Worm (Caenorhabditis elegans): ENCODE measurements around the gene D1079.1.

Gene D1079.1

ce11 chrX:4395073-4395850 lies 7.7 kb upstream of the D1079.1 start (continued):
- TF ChIP-seq pha-4 (GFP tag; IDR thresholded peaks at IDR 0.05) = peak; percentile 74; the same call in 1 of the 2 replicates
- no peak for TF ChIP-seq pha-4 (tag; optimal IDR thresholded peaks at IDR 0.05)
- TF ChIP-seq ceh-28 (tag; optimal IDR thresholded peaks at IDR 0.05) = no peak
- TF ChIP-seq snpc-4 (tag; optimal IDR thresholded peaks at IDR 0.05) = no peak
- peak; percentile 44 for TF ChIP-seq dpl-1 (GFP tag; optimal IDR thresholded peaks at IDR 0.05)
- no peak for TF ChIP-seq set-16 (GFP tag; IDR thresholded peaks at IDR 0.05)
- TF ChIP-seq egl-43 (GFP tag; IDR thresholded peaks at IDR 0.05) = no peak
- peak; percentile 95 for TF ChIP-seq nhr-77 (tag; optimal IDR thresholded peaks at IDR 0.05)
- TF ChIP-seq nhr-102 (tag; optimal IDR thresholded peaks at IDR 0.05) = no peak
- TF ChIP-seq lsy-2 (tag; optimal IDR thresholded peaks at IDR 0.05) = peak in 1 of 2 experiments; percentile 83
- no peak for TF ChIP-seq R02D3.7 (tag; optimal IDR thresholded peaks at IDR 0.05)
- TF ChIP-seq ztf-7 (tag; optimal IDR thresholded peaks at IDR 0.05) = peak; percentile 63
- no peak for TF ChIP-seq zag-1 (tag; optimal IDR thresholded peaks at IDR 0.05)
- TF ChIP-seq lir-3 (tag; optimal IDR thresholded peaks at IDR 0.05) = peak; percentile 21
- TF ChIP-seq ceh-20 (GFP tag; IDR thresholded peaks at IDR 0.05) = 0 out of 2 replicates have a peak, but pooled peaks have one; percentile 56
- TF ChIP-seq unc-39 (tag; optimal IDR thresholded peaks at IDR 0.05) = no peak
- peak in 1 of 2 experiments; percentile 67 for TF ChIP-seq unc-62 (GFP tag; optimal IDR thresholded peaks at IDR 0.05 in 1 of 2)
- no peak for TF ChIP-seq unc-62 (tag; optimal IDR thresholded peaks at IDR 0.05)
- no peak for TF ChIP-seq unc-130 (GFP tag; optimal IDR thresholded peaks at IDR 0.05)
- no peak for TF ChIP-seq aly-2 (tag; optimal IDR thresholded peaks at IDR 0.05)
- peak; percentile 83 for TF ChIP-seq hlh-11 (tag; optimal IDR thresholded peaks at IDR 0.05)
- TF ChIP-seq dmd-8 (GFP tag; IDR thresholded peaks at IDR 0.05) = no peak
- TF ChIP-seq lin-38 (GFP tag; IDR thresholded peaks at IDR 0.05) = no peak; the same call in 1 of the 2 replicates
- TF ChIP-seq F37D6.2 (tag; optimal IDR thresholded peaks at IDR 0.05) = peak; percentile 58
- TF ChIP-seq Y75B8A.6 (GFP tag; IDR thresholded peaks at IDR 0.05) = no peak
- TF ChIP-seq mep-1 (tag; optimal IDR thresholded peaks at IDR 0.05) = peak; percentile 91
- TF ChIP-seq nhr-10 (tag; optimal IDR thresholded peaks at IDR 0.05) = peak; percentile 36
- no peak for TF ChIP-seq ceh-44 (GFP tag; IDR thresholded peaks at IDR 0.05)
- no peak for TF ChIP-seq Y105C5A.15 (GFP tag; IDR thresholded peaks at IDR 0.05)
- TF ChIP-seq egl-27 (tag; optimal IDR thresholded peaks at IDR 0.05) = no peak
- TF ChIP-seq F26F4.8 (GFP tag; conservative IDR thresholded peaks at IDR 0.05) = no peak
- peak; percentile 55; the same call in 1 of the 2 replicates for TF ChIP-seq zfp-3 (GFP tag; conservative IDR thresholded peaks at IDR 0.05)
- 0 out of 2 replicates have a peak, but pooled peaks have one; percentile 36 for TF ChIP-seq dmd-9 (GFP tag; IDR thresholded peaks at IDR 0.05)
- TF ChIP-seq F10B5.3 (tag; optimal IDR thresholded peaks at IDR 0.05) = peak; percentile 80
- peak; percentile 96 for TF ChIP-seq hmg-1.1 (GFP tag; IDR thresholded peaks at IDR 0.05)
- peak; percentile 94 for TF ChIP-seq dve-1 (tag; optimal IDR thresholded peaks at IDR 0.05; ENCODE audit: insufficient read depth)
- no peak for TF ChIP-seq ztf-11 (tag; optimal IDR thresholded peaks at IDR 0.05)
- peak; percentile 60; the same call in 1 of the 2 replicates for TF ChIP-seq php-3 (GFP tag; IDR thresholded peaks at IDR 0.05)
- TF ChIP-seq nhr-6 (tag; optimal IDR thresholded peaks at IDR 0.05) = peak; percentile 84
- TF ChIP-seq D1046.2 (GFP tag; IDR thresholded peaks at IDR 0.05) = no peak
- peak; percentile 66 for TF ChIP-seq dmd-6 (GFP tag; IDR thresholded peaks at IDR 0.05)
- TF ChIP-seq spr-3 (GFP tag; optimal IDR thresholded peaks at IDR 0.05) = peak; percentile 65
- TF ChIP-seq lin-15B (tag; optimal IDR thresholded peaks at IDR 0.05) = no peak
- peak; percentile 71 for TF ChIP-seq jun-1 (tag; optimal IDR thresholded peaks at IDR 0.05)
- TF ChIP-seq arid-1 (GFP tag; conservative IDR thresholded peaks at IDR 0.05) = no peak
- no peak for TF ChIP-seq attf-4 (tag; optimal IDR thresholded peaks at IDR 0.05)
- TF ChIP-seq F49E8.2 (tag; optimal IDR thresholded peaks at IDR 0.05; ENCODE audit: borderline replicate concordance) = no peak
- peak; percentile 0 to 50 for TF ChIP-seq mdl-1 (tag; optimal IDR thresholded peaks at IDR 0.05)
- TF ChIP-seq madf-5 (GFP tag; IDR thresholded peaks at IDR 0.05) = no peak
- TF ChIP-seq tra-1 (GFP tag; IDR thresholded peaks at IDR 0.05) = no peak
